Worm (Caenorhabditis elegans): ENCODE measurements around the gene C17E7.13.

The C17E7.13 gene

DNA sequence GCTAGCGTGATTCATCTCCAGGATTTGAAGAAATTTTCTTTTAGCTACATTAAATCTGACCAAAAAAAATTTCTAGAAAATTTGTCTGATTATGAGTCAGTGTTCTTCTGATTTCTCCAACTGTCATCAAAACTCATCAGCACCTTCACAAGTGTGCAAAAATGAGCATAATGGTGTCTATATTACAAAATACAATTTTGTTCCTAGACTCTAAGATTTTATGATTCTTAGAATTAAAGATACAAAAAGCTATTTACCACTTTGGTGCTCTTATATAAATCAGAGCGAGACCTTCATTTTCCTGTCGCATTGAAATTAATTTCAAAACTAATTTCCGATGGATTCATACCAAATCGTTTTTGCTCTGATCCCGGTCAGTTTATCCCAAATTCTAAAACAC lies 23.4 kb upstream of the C17E7.13 start, which contains the start of gene srx-68:
Gene srx-68 (plus strand): TSS at position 301 of the 400 bp plus-strand sequence.
- no peak for TF ChIP-seq ref-1 (GFP tag; conservative IDR thresholded peaks at IDR 0.05)
- no peak for TF ChIP-seq med-1 (GFP tag; optimal IDR thresholded peaks at IDR 0.05; ENCODE audit: insufficient read depth)
- no peak for TF ChIP-seq ztf-29 (GFP tag; IDR thresholded peaks at IDR 0.05)
- no peak for TF ChIP-seq cog-1 (tag; optimal IDR thresholded peaks at IDR 0.05)

DNA sequence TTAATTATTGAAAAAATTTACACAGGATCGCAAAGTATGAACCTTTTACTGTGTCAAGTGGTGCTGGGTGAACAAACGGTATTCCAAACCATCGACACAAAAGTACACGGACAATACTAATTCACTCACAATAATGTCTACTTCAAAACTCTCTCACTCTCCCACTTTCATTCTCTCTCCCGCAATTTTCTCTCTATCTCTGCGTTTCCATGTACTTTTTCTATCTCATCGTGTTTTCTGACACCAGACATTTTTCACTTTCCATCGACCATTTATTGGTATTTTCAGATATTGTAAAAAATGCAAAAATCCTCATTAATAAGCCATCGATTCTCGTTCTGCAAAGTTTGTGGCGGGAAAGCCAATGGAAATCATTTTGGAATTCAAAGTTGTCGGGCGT lies 16.8 kb upstream of the C17E7.13 start, which contains the start of gene nhr-156:
Gene nhr-156 (plus strand): TSS at position 266 of the 400 bp plus-strand sequence.
- TF ChIP-seq T22C8.4 (GFP tag; IDR thresholded peaks at IDR 0.05) (no peak), tab-1 (GFP tag; IDR thresholded peaks at IDR 0.05) (no peak), flt-1 (GFP tag; IDR thresholded peaks at IDR 0.05) (no peak), cog-1 (tag; optimal IDR thresholded peaks at IDR 0.05) (no peak)

DNA sequence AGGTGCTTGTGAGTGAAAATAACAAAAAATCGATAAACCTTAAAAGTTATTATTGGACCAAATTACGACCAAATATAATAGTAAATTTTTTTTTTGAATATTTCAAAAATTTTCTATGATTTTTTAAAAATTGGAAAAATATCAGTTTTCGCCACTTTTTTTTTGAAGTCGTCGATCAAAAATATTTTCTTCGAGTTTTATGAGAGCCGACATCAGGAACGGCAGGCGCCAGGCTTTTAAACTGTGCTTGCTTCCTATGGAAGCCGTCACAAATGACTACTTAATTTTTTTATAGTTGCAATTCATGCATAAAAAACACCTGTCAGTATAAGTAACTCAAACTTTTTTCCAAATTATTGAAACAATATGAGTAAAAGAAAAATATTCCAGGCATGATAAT lies 14.3 kb upstream of the C17E7.13 start:
- no peak for TF ChIP-seq ref-1 (GFP tag; conservative IDR thresholded peaks at IDR 0.05)
- no peak for TF ChIP-seq tab-1 (GFP tag; IDR thresholded peaks at IDR 0.05)
- no peak for TF ChIP-seq med-1 (GFP tag; optimal IDR thresholded peaks at IDR 0.05; ENCODE audit: insufficient read depth)
- TF ChIP-seq ztf-29 (GFP tag; IDR thresholded peaks at IDR 0.05), result no peak
- TF ChIP-seq T22C8.4 (GFP tag; IDR thresholded peaks at IDR 0.05), result no peak
- TF ChIP-seq flt-1 (GFP tag; IDR thresholded peaks at IDR 0.05), result no peak
- TF ChIP-seq klf-2 (GFP tag; conservative IDR thresholded peaks at IDR 0.05), result no peak
- TF ChIP-seq ztf-23 (GFP tag; IDR thresholded peaks at IDR 0.05), result no peak
- no peak for TF ChIP-seq cog-1 (tag; optimal IDR thresholded peaks at IDR 0.05)

DNA sequence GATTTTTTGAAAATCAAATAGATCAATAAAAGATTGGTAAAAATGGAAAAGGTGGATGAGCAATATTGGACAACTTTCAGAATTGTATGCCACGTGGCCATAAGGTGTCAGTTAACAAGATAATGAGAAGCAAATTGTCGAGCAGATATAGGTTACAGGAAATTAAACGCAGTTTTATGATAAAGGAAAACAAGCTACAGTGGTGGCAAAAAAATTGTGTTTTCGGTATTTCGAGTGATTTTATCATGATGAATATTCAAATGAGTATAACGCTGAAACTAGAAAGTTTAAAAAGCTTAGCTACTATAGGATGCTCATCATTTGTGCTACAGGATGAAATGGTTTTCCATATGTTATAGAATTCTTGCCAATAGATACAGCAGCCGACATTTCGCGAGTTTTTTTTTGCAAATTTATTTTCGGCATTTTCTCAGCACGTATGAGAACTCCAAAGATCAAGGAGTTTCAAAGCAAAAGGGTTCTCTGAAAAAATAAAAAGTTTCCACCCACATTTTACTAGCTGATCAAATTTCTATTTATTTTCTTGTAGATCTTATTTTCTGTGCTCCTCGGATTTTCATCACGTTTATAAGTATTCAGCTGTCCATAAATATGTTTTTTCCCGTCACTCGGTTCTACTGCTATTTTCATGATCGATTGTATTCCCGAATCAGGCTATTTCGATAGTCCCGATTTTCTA lies 13.5 kb upstream of the C17E7.13 start, which contains the start of the genes str-229 and srh-190:
Gene str-229 (minus strand): TSS at position 101 of the 700 bp plus-strand sequence.
Gene srh-190 (plus strand): TSS at position 650 of the 700 bp plus-strand sequence.
- TF ChIP-seq cog-1 (tag; optimal IDR thresholded peaks at IDR 0.05), result no peak
- no peak for TF ChIP-seq ztf-23 (GFP tag; IDR thresholded peaks at IDR 0.05)
- TF ChIP-seq ztf-29 (GFP tag; IDR thresholded peaks at IDR 0.05), result no peak
- no peak for TF ChIP-seq ref-1 (GFP tag; conservative IDR thresholded peaks at IDR 0.05)
- no peak for TF ChIP-seq T22C8.4 (GFP tag; IDR thresholded peaks at IDR 0.05)
- TF ChIP-seq med-1 (GFP tag; optimal IDR thresholded peaks at IDR 0.05; ENCODE audit: insufficient read depth), result no peak
- no peak for TF ChIP-seq tab-1 (GFP tag; IDR thresholded peaks at IDR 0.05)
- TF ChIP-seq flt-1 (GFP tag; IDR thresholded peaks at IDR 0.05), result no peak
- no peak for TF ChIP-seq klf-2 (GFP tag; conservative IDR thresholded peaks at IDR 0.05)

DNA sequence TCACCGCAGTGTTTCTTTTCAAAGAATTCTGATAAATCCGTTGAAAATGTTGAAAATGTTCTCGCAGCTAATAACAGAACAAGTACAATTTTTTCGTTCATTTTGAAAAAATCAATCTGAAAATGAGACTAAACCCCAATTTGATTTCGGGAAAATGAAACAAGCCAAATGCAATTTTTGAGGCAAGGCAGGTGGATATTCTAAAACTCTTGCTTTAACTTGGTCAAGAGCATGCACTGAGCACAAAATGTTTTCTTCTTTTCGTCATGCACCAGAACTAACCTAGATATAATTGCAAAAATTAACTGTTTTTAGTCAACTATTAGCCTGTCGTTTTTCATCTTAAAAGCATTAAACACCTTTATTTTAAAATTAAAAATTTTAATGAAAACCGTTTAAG lies 11.0 kb upstream of the C17E7.13 start, which contains the start of gene irld-22:
Gene irld-22 (minus strand): TSS at position 101 of the 400 bp plus-strand sequence.
- TF ChIP-seq tab-1 (GFP tag; IDR thresholded peaks at IDR 0.05), result no peak
- no peak for TF ChIP-seq ztf-23 (GFP tag; IDR thresholded peaks at IDR 0.05)
- no peak for TF ChIP-seq cog-1 (tag; optimal IDR thresholded peaks at IDR 0.05)
- no peak for TF ChIP-seq flt-1 (GFP tag; IDR thresholded peaks at IDR 0.05)
- no peak for TF ChIP-seq T22C8.4 (GFP tag; IDR thresholded peaks at IDR 0.05)
- no peak for TF ChIP-seq klf-2 (GFP tag; conservative IDR thresholded peaks at IDR 0.05)
- no peak for TF ChIP-seq ztf-29 (GFP tag; IDR thresholded peaks at IDR 0.05)
- TF ChIP-seq ref-1 (GFP tag; conservative IDR thresholded peaks at IDR 0.05), result no peak
- TF ChIP-seq med-1 (GFP tag; optimal IDR thresholded peaks at IDR 0.05; ENCODE audit: insufficient read depth), result no peak

DNA sequence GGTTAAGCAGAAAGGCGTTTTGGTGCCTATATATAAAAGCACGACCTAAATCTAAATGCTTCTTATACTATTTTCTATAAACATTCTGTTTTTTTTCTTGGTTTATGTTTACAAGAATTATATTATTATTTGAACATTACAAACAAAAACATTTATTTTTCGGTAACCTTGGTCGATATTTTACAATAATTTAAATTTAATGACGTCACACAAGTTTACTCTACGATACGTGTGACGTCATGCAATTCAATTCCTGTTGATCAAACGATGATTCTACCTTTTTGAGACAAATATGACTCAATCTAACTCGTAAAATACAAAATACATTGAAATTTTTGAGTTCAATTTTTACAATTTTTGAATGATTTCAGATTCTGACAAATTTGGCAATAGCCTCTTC lies 6.9 kb upstream of the C17E7.13 start:
- TF ChIP-seq med-1 (GFP tag; optimal IDR thresholded peaks at IDR 0.05; ENCODE audit: insufficient read depth) (no peak), tab-1 (GFP tag; IDR thresholded peaks at IDR 0.05) (no peak), T22C8.4 (GFP tag; IDR thresholded peaks at IDR 0.05) (no peak), ztf-23 (GFP tag; IDR thresholded peaks at IDR 0.05) (no peak), klf-2 (GFP tag; conservative IDR thresholded peaks at IDR 0.05) (no peak)

DNA sequence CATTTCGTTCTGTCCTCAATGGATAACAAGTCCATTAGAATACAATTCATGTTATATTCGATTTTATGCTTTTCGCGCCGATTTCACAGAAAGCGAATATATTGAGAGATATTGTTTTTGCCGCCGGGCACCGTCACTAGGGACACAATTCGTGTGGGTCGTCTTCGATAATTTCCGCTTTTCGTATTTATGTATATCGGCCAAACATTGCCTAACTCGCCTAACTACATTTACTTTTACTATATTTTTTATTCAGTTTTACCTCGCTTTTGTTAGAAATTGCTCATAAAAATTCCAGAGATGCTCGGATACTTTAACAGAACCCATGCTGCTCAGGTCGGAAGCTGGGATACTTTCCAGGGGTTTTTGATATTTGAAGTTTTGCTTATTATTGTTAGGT lies 5.6 kb upstream of the C17E7.13 start, which contains the start of gene sre-9:
Gene sre-9 (plus strand): TSS at position 301 of the 400 bp plus-strand sequence.
- no peak for TF ChIP-seq flt-1 (GFP tag; IDR thresholded peaks at IDR 0.05)
- no peak for TF ChIP-seq cog-1 (tag; optimal IDR thresholded peaks at IDR 0.05)
- TF ChIP-seq T22C8.4 (GFP tag; IDR thresholded peaks at IDR 0.05), result no peak
- no peak for TF ChIP-seq klf-2 (GFP tag; conservative IDR thresholded peaks at IDR 0.05)
- no peak for TF ChIP-seq med-1 (GFP tag; optimal IDR thresholded peaks at IDR 0.05; ENCODE audit: insufficient read depth)
- no peak for TF ChIP-seq tab-1 (GFP tag; IDR thresholded peaks at IDR 0.05)
- TF ChIP-seq ref-1 (GFP tag; conservative IDR thresholded peaks at IDR 0.05), result no peak
- no peak for TF ChIP-seq ztf-29 (GFP tag; IDR thresholded peaks at IDR 0.05)
- TF ChIP-seq ztf-23 (GFP tag; IDR thresholded peaks at IDR 0.05), result no peak

DNA sequence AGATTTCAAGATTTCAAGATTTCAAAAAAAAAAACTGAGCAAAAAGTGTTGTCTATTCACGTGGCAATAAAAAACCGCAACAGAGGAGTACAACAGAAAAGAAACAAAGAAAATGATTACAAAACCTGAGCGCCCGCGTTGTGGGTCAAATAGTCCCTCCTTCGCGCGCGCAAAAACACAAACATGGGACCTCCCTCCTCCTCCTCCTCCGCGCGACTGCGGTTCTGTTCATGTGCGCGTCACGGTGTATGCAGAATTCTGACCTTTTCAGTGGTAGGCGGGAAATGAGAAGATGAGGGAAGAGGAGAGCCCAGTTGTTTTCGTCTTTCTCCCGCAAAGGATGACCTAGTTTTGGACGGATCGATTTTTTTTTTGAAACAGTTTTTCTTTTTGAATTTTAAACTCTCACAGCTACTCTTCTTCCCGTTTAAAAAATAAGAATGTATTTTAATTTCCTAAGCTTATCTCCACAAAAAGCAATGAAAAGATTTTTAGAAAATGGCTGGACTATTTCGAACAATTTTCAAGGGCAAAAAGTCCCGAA lies 3.3 kb upstream of the C17E7.13 start, which contains the start of gene C17E7.4:
Gene C17E7.4 (plus strand): TSS at position 494 of the 544 bp plus-strand sequence.
- TF ChIP-seq cog-1 (tag; optimal IDR thresholded peaks at IDR 0.05) (no peak), tab-1 (GFP tag; IDR thresholded peaks at IDR 0.05) (no peak), T22C8.4 (GFP tag; IDR thresholded peaks at IDR 0.05) (no peak), ref-1 (GFP tag; conservative IDR thresholded peaks at IDR 0.05) (no peak), med-1 (GFP tag; optimal IDR thresholded peaks at IDR 0.05; ENCODE audit: insufficient read depth) (no peak), klf-2 (GFP tag; conservative IDR thresholded peaks at IDR 0.05) (no peak), flt-1 (GFP tag; IDR thresholded peaks at IDR 0.05) (no peak), ztf-29 (GFP tag; IDR thresholded peaks at IDR 0.05) (no peak), ztf-23 (GFP tag; IDR thresholded peaks at IDR 0.05) (no peak)

DNA sequence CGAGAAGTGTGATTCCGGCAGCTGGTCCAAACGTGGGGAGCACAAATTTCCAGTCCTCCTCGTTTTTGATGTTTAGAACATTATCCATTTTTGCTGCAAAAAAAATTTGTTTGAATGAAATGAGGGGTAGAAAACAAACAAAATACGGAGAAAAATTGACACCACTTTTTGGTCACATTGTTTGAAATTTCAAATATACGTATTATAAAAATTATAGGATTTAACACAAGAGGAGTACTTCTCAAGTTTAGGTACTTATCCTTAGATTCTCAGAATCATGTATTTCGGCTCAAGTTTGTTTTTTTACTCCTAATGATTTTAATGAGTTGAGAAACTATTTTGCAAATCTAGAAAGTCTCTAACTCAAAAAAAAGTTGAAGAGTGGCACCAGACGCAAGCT lies 2.8 kb upstream of the C17E7.13 start, which contains the start of gene C17E7.12:
Gene C17E7.12 (minus strand): TSS at position 101 of the 400 bp plus-strand sequence.
- TF ChIP-seq ztf-29 (GFP tag; IDR thresholded peaks at IDR 0.05) (no peak), med-1 (GFP tag; optimal IDR thresholded peaks at IDR 0.05; ENCODE audit: insufficient read depth) (no peak), ztf-23 (GFP tag; IDR thresholded peaks at IDR 0.05) (no peak), ref-1 (GFP tag; conservative IDR thresholded peaks at IDR 0.05) (no peak), flt-1 (GFP tag; IDR thresholded peaks at IDR 0.05) (no peak), klf-2 (GFP tag; conservative IDR thresholded peaks at IDR 0.05) (no peak), tab-1 (GFP tag; IDR thresholded peaks at IDR 0.05) (no peak), T22C8.4 (GFP tag; IDR thresholded peaks at IDR 0.05) (no peak), cog-1 (tag; optimal IDR thresholded peaks at IDR 0.05) (no peak)
